Fruit fly (Drosophila melanogaster) whole organism, embryonic: Measurements from ENCODE around the gene Cap-D3.

Experiments used
- CG10274 ChIP-seq: fragments of 200-800 bp; sonication (Bioruptor generic); optimal IDR thresholded peaks from 3 replicates; lab custom pipeline; 2017; ENCODE audit warnings: missing biosample characterization, mild to moderate bottlenecking, missing genetic modification characterization
- CG10543 ChIP-seq: fragments of 200-800 bp; sonication (Bioruptor generic); optimal IDR thresholded peaks from 3 replicates; lab custom pipeline; 2017; ENCODE audit warnings: missing biosample characterization, mild to moderate bottlenecking, missing genetic modification characterization, moderate library complexity
- CG11560 ChIP-seq: fragments of 200-800 bp; sonication (Bioruptor generic); IDR thresholded peaks from 3 replicates; pipeline ENCODE4 v1.3.6; 2022; ENCODE audit warnings: missing biosample characterization, missing genetic modification characterization
- CG12071 ChIP-seq: fragments of 200-800 bp; sonication (Bioruptor generic); optimal IDR thresholded peaks from 3 replicates; lab custom pipeline; 2018; ENCODE audit warnings: missing biosample characterization, mild to moderate bottlenecking, missing genetic modification characterization
- CG12155 ChIP-seq: fragments of 200-800 bp; sonication (Bioruptor generic); optimal IDR thresholded peaks from 3 replicates; lab custom pipeline; 2016; ENCODE audit warnings: missing biosample characterization, missing genetic modification characterization
- CG12236 ChIP-seq: fragments of 200-800 bp; sonication (Bioruptor generic); optimal IDR thresholded peaks from 2 replicates; lab custom pipeline; 2016; ENCODE audit warnings: missing biosample characterization, missing genetic modification characterization
- CG12299 ChIP-seq: fragments of 200-800 bp; sonication (Bioruptor generic); optimal IDR thresholded peaks from 2 replicates; lab custom pipeline; 2018; ENCODE audit warnings: missing biosample characterization, mild to moderate bottlenecking, missing genetic modification characterization
- CG1233 ChIP-seq: fragments of 200-800 bp; sonication (Bioruptor generic); optimal IDR thresholded peaks from 4 replicates; lab custom pipeline; 2018; ENCODE audit warnings: missing biosample characterization, mild to moderate bottlenecking, missing genetic modification characterization
- CG13296 ChIP-seq: fragments of 200-800 bp; sonication (Bioruptor generic); optimal IDR thresholded peaks from 3 replicates; lab custom pipeline; 2018; ENCODE audit warnings: missing biosample characterization, mild to moderate bottlenecking, missing genetic modification characterization
- CG14014 ChIP-seq: fragments of 200-800 bp; sonication (Bioruptor generic); IDR thresholded peaks from 2 replicates; pipeline ENCODE4 v1.3.6; 2022; ENCODE audit warnings: missing biosample characterization, missing genetic modification characterization
- CG17328 ChIP-seq: fragments of 200-800 bp; sonication (Bioruptor generic); IDR thresholded peaks from 2 replicates; pipeline ENCODE4 v1.3.6; 2022; ENCODE audit warnings: missing biosample characterization, missing genetic modification characterization
- CG31441 ChIP-seq: fragments of 200-800 bp; sonication (Bioruptor generic); IDR thresholded peaks from 2 replicates; pipeline ENCODE4 v1.3.6; 2022; ENCODE audit warnings: missing biosample characterization, missing genetic modification characterization
- CG32772 ChIP-seq: fragments of 200-800 bp; sonication (Bioruptor generic); IDR thresholded peaks from 2 replicates; pipeline ENCODE4 v1.3.6; 2022; ENCODE audit warnings: missing biosample characterization, missing genetic modification characterization
- CG33557 ChIP-seq: fragments of 200-800 bp; sonication (Bioruptor generic); optimal IDR thresholded peaks from 2 replicates; lab custom pipeline; 2019; ENCODE audit warnings: missing biosample characterization, mild to moderate bottlenecking, missing genetic modification characterization, moderate library complexity
- CG34224 ChIP-seq: fragments of 200-800 bp; sonication (Bioruptor generic); IDR thresholded peaks from 3 replicates; pipeline ENCODE4 v1.3.6; 2022; ENCODE audit warnings: missing biosample characterization, missing genetic modification characterization; ENCODE audit not compliant: partially characterized antibody
- CG34422 ChIP-seq: fragments of 200-800 bp; sonication (Bioruptor generic); IDR thresholded peaks from 3 replicates; pipeline ENCODE4 v1.3.6; 2022; ENCODE audit warnings: missing biosample characterization, missing genetic modification characterization
- CG3847 ChIP-seq: fragments of 200-800 bp; sonication (Bioruptor generic); IDR thresholded peaks from 2 replicates; pipeline ENCODE4 v1.3.6; 2022; ENCODE audit warnings: missing biosample characterization, missing genetic modification characterization
- CG3995 ChIP-seq: fragments of 200-800 bp; sonication (Bioruptor generic); optimal IDR thresholded peaks from 3 replicates; lab custom pipeline; 2016; ENCODE audit warnings: missing biosample characterization, missing genetic modification characterization
- CG42726 ChIP-seq: fragments of 200-800 bp; sonication (Bioruptor generic); IDR thresholded peaks from 2 replicates; pipeline ENCODE4 v1.3.6; 2022; ENCODE audit warnings: missing biosample characterization, missing genetic modification characterization; ENCODE audit not compliant: partially characterized antibody
- CG6689 ChIP-seq: fragments of 200-800 bp; sonication (Bioruptor generic); IDR thresholded peaks from 2 replicates; pipeline ENCODE4 v1.3.6; 2022; ENCODE audit warnings: missing biosample characterization, missing genetic modification characterization
- CG6813 ChIP-seq: fragments of 200-800 bp; sonication (Bioruptor generic); optimal IDR thresholded peaks from 2 replicates; lab custom pipeline; 2017; ENCODE audit warnings: missing biosample characterization, missing genetic modification characterization, mild to moderate bottlenecking, moderate library complexity, missing genetic modification reagents
- CG7745 ChIP-seq: fragments of 200-800 bp; sonication (Bioruptor generic); optimal IDR thresholded peaks from 2 replicates; lab custom pipeline; 2018; ENCODE audit warnings: missing biosample characterization, mild to moderate bottlenecking, missing genetic modification characterization, moderate library complexity
- CG9932 ChIP-seq: fragments of 200-800 bp; sonication (Bioruptor generic); IDR thresholded peaks from 2 replicates; pipeline ENCODE4 v1.3.6; 2022; ENCODE audit warnings: missing biosample characterization, missing genetic modification characterization
- Chrac-16 ChIP-seq: fragments of 200-800 bp; sonication (Bioruptor generic); optimal IDR thresholded peaks from 3 replicates; lab custom pipeline; 2016; ENCODE audit warnings: missing biosample characterization, missing genetic modification characterization
- D19B ChIP-seq: fragments of 200-800 bp; sonication (Bioruptor generic); optimal IDR thresholded peaks from 2 replicates; lab custom pipeline; 2017; ENCODE audit warnings: missing biosample characterization, mild to moderate bottlenecking, missing genetic modification characterization
- Dek ChIP-seq: fragments of 200-800 bp; sonication (Bioruptor generic); optimal IDR thresholded peaks from 3 replicates; lab custom pipeline; 2019; ENCODE audit warnings: missing biosample characterization, mild to moderate bottlenecking, missing genetic modification characterization, moderate library complexity
- Dfd ChIP-seq, 2 experiments: fragments of >200 bp; optimal IDR thresholded peaks; 2 replicates each; lab custom pipeline; 2017; ENCODE audit warnings: missing biosample characterization in 2 of 2, missing genetic modification characterization in 2 of 2
- Doc2 ChIP-seq: fragments of 200-800 bp; sonication (Bioruptor generic); IDR thresholded peaks from 2 replicates; pipeline ENCODE4 v1.3.6; 2022; ENCODE audit warnings: missing biosample characterization, missing genetic modification characterization
- Elba2 ChIP-seq: fragments of 200-800 bp; sonication (Bioruptor generic); optimal IDR thresholded peaks from 3 replicates; lab custom pipeline; 2016; ENCODE audit warnings: missing biosample characterization, missing genetic modification characterization
- HLHmδ ChIP-seq: fragments of 200-800 bp; sonication (Bioruptor generic); optimal IDR thresholded peaks from 2 replicates; lab custom pipeline; 2018; ENCODE audit warnings: missing biosample characterization, mild to moderate bottlenecking, missing genetic modification characterization, moderate library complexity
- Hey ChIP-seq: fragments of 200-800 bp; sonication (Bioruptor generic); optimal IDR thresholded peaks from 3 replicates; lab custom pipeline; 2018; ENCODE audit warnings: missing biosample characterization, mild to moderate bottlenecking, missing genetic modification characterization
- Med ChIP-seq: fragments of 200-800 bp; sonication (Bioruptor generic); peaks from one replicate; lab custom pipeline; 2016; ENCODE audit warnings: missing biosample characterization, missing genetic modification characterization, mild to moderate bottlenecking, inconsistent platforms, moderate library complexity
- Neu2 ChIP-seq: fragments of 200-800 bp; sonication (Bioruptor generic); optimal IDR thresholded peaks from 3 replicates; lab custom pipeline; 2016; ENCODE audit warnings: missing biosample characterization, missing genetic modification characterization, borderline replicate concordance
- Oaz ChIP-seq: fragments of 200-800 bp; sonication (Bioruptor generic); IDR thresholded peaks from 2 replicates; pipeline ENCODE4 v1.3.6; 2022; ENCODE audit warnings: missing biosample characterization, missing genetic modification characterization
- ab ChIP-seq: fragments of 200-800 bp; sonication (Bioruptor generic); optimal IDR thresholded peaks from 2 replicates; lab custom pipeline; 2016; ENCODE audit warnings: missing biosample characterization, missing genetic modification characterization
- ap ChIP-seq: fragments of 200-800 bp; sonication (Bioruptor generic); IDR thresholded peaks from 2 replicates; pipeline ENCODE4 v1.3.6; 2022; ENCODE audit warnings: missing biosample characterization, missing genetic modification characterization
- bbx ChIP-seq: fragments of 200-800 bp; sonication (Bioruptor generic); IDR thresholded peaks from 2 replicates; pipeline ENCODE4 v1.3.6; 2022; ENCODE audit warnings: missing biosample characterization, missing genetic modification characterization; ENCODE audit not compliant: partially characterized antibody
- crol ChIP-seq: fragments of 200-800 bp; sonication (Bioruptor generic); IDR thresholded peaks from 2 replicates; pipeline ENCODE4 v1.3.6; 2022; ENCODE audit warnings: missing biosample characterization, missing genetic modification characterization
- cwo ChIP-seq: fragments of 200-800 bp; sonication (Bioruptor generic); optimal IDR thresholded peaks from 3 replicates; lab custom pipeline; 2017; ENCODE audit warnings: missing biosample characterization, missing genetic modification characterization, mild to moderate bottlenecking, moderate library complexity, missing genetic modification reagents
- da ChIP-seq: fragments of 200-800 bp; sonication (Bioruptor generic); optimal IDR thresholded peaks from 2 replicates; lab custom pipeline; 2016; ENCODE audit warnings: missing biosample characterization, missing genetic modification characterization
- ems ChIP-seq: fragments of 200-800 bp; sonication (Bioruptor generic); optimal IDR thresholded peaks from 3 replicates; lab custom pipeline; 2016; ENCODE audit warnings: missing biosample characterization, missing genetic modification characterization
- fd96Cb ChIP-seq: fragments of 200-800 bp; sonication (Bioruptor generic); optimal IDR thresholded peaks from 2 replicates; lab custom pipeline; 2018; ENCODE audit warnings: missing biosample characterization, mild to moderate bottlenecking, missing genetic modification characterization, moderate library complexity
- gro ChIP-seq: fragments of 200-800 bp; sonication (Bioruptor generic); optimal IDR thresholded peaks from 2 replicates; lab custom pipeline; 2016; ENCODE audit warnings: missing biosample characterization, missing genetic modification characterization
- hth ChIP-seq: fragments of >200 bp; optimal IDR thresholded peaks from 2 replicates; lab custom pipeline; 2017; ENCODE audit warnings: inconsistent platforms
- luna ChIP-seq: fragments of 200-800 bp; sonication (Bioruptor generic); optimal IDR thresholded peaks from 2 replicates; lab custom pipeline; 2016; ENCODE audit warnings: missing biosample characterization, missing genetic modification characterization
- peb ChIP-seq: fragments of 200-800 bp; sonication (Bioruptor generic); IDR thresholded peaks from 2 replicates; pipeline ENCODE4 v1.3.6; 2022; ENCODE audit warnings: missing biosample characterization, missing genetic modification characterization
- sna ChIP-seq: fragments of 200-800 bp; sonication (Bioruptor generic); IDR thresholded peaks from 2 replicates; pipeline ENCODE4 v1.3.6; 2022; ENCODE audit warnings: missing biosample characterization, missing genetic modification characterization; ENCODE audit not compliant: partially characterized antibody
- toy ChIP-seq: fragments of 200-800 bp; sonication (Bioruptor generic); IDR thresholded peaks from 2 replicates; pipeline ENCODE4 v1.3.6; 2022; ENCODE audit warnings: missing biosample characterization, missing genetic modification characterization
- trh ChIP-seq: fragments of 200-800 bp; sonication (Bioruptor generic); optimal IDR thresholded peaks from 2 replicates; lab custom pipeline; 2016; ENCODE audit warnings: missing biosample characterization, missing genetic modification characterization
- twi ChIP-seq: fragments of 200-800 bp; optimal IDR thresholded peaks from 2 replicates; lab custom pipeline; 2019; ENCODE audit warnings: missing biosample characterization, mild to moderate bottlenecking, missing genetic modification characterization, moderate library complexity
- zen2 ChIP-seq: fragments of 200-800 bp; sonication (Bioruptor generic); IDR thresholded peaks from 3 replicates; pipeline ENCODE4 v1.3.6; 2022; ENCODE audit warnings: missing biosample characterization, missing genetic modification characterization; ENCODE audit not compliant: partially characterized antibody

Cap-D3 gene

DNA sequence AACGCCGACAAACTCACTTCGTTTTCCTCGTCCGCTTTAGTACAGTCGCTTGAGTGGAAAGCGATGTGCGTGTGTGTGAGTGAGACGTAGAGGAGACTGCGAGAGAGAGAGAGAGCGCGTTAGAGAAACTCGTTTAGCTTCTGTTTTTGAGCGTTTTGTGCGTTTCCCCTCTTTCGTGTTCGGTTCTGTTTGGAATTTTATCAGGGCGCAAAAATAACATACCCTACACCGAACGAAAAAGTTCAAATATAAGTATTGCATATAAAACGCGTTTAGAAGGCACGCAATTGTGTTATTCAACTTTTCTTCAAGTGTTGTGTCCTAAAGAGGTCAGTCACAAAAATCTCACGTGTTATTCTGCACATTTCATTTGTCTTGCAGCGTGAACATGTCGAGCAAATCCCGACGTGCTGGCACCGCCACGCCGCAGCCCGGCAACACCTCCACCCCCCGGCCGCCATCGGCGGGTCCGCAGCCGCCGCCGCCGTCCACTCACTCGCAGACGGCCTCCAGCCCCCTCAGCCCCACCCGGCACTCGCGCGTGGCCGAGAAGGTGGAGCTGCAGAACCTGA, 17.3 kb downstream of the Cap-D3 start (continued):
- TF ChIP-seq Oaz (GFP tag; lab: Robert Waterston, UW) = no peak
- TF ChIP-seq cwo (GFP tag; lab: Kevin White, UChicago) = peak; percentile 86
- no peak for TF ChIP-seq gro (GFP tag; lab: Kevin White, UChicago)
- TF ChIP-seq Dek (tag; lab: Kevin White, UChicago) = peak; percentile 39
- no peak for TF ChIP-seq hth (lab: Kevin White, UChicago)
- TF ChIP-seq CG6689 (GFP tag; lab: Robert Waterston, UW) = peak; percentile 46
- TF ChIP-seq Neu2 (GFP tag; lab: Kevin White, UChicago) = no peak
- no peak for TF ChIP-seq trh (GFP tag; lab: Kevin White, UChicago)
- TF ChIP-seq Med (GFP tag; lab: Kevin White, UChicago) = peak; percentile 95
- peak; percentile 95 for TF ChIP-seq crol (GFP tag; lab: Robert Waterston, UW)
- TF ChIP-seq CG3995 (GFP tag; lab: Kevin White, UChicago) = no peak
- TF ChIP-seq twi (tag; lab: Kevin White, UChicago) = no peak
- TF ChIP-seq sna (GFP tag; lab: Robert Waterston, UW) = no peak
- TF ChIP-seq CG10543 (GFP tag; lab: Kevin White, UChicago) = peak; percentile 45
- TF ChIP-seq CG34224 (GFP tag; lab: Robert Waterston, UW) = no peak
- TF ChIP-seq da (GFP tag; lab: Kevin White, UChicago) = no peak
- peak; percentile 54; the same call in 1 of the 2 replicates for TF ChIP-seq CG42726 (GFP tag; lab: Robert Waterston, UW)
- peak; percentile 29 for TF ChIP-seq CG12155
- TF ChIP-seq CG11560 (tag; lab: Robert Waterston, UW) = no peak
- TF ChIP-seq CG3847 (GFP tag; lab: Robert Waterston, UW) = peak; percentile 46
- TF ChIP-seq peb = no peak; the same call in 1 of the 2 replicates
- peak; percentile 52 for TF ChIP-seq CG17328
- TF ChIP-seq D19B = no peak
- TF ChIP-seq luna (GFP tag; lab: Kevin White, UChicago) = no peak
- TF ChIP-seq Doc2 (GFP tag; lab: Robert Waterston, UW) = no peak
- TF ChIP-seq CG6813 (GFP tag; lab: Kevin White, UChicago) = peak; percentile 61
- no peak for TF ChIP-seq HLHmδ (GFP tag; lab: Kevin White, UChicago)
- TF ChIP-seq Chrac-16 (GFP tag; lab: Kevin White, UChicago) = peak; percentile 20
- peak; percentile 77 for TF ChIP-seq CG14014 (GFP tag; lab: Robert Waterston, UW)
- TF ChIP-seq toy (GFP tag; lab: Robert Waterston, UW) = 0 out of 2 replicates have a peak, but pooled peaks have one; percentile 39
- peak; percentile 81 for TF ChIP-seq CG9932 (GFP tag; lab: Robert Waterston, UW)
- peak; percentile 41 for TF ChIP-seq ap (GFP tag; lab: Robert Waterston, UW)
- no peak for TF ChIP-seq CG7745 (tag; lab: Kevin White, UChicago)
- TF ChIP-seq zen2 (GFP tag; lab: Robert Waterston, UW) = no peak
- peak; percentile 26 for TF ChIP-seq CG13296 (GFP tag; lab: Kevin White, UChicago)
- TF ChIP-seq CG12236 (GFP tag; lab: Kevin White, UChicago) = no peak
- peak; percentile 73 for TF ChIP-seq CG10274
- TF ChIP-seq CG1233 (GFP tag; lab: Kevin White, UChicago) = no peak
- no peak for TF ChIP-seq fd96Cb (tag; lab: Kevin White, UChicago)
- TF ChIP-seq CG33557 = no peak
- TF ChIP-seq ab = peak; percentile 15
- TF ChIP-seq CG12071 (GFP tag; lab: Kevin White, UChicago) = peak; percentile 32
- TF ChIP-seq ems (GFP tag; lab: Kevin White, UChicago) = no peak
- peak; percentile 34; the same call in 1 of the 2 replicates for TF ChIP-seq bbx (GFP tag; lab: Robert Waterston, UW)
- TF ChIP-seq Elba2 (GFP tag; lab: Kevin White, UChicago) = no peak
- TF ChIP-seq CG12299 (tag; lab: Kevin White, UChicago) = no peak
- no peak; the same call in 1 of the 2 replicates for TF ChIP-seq CG31441 (GFP tag; lab: Robert Waterston, UW)
- peak; percentile 18 for TF ChIP-seq Hey
- no peak for TF ChIP-seq Dfd (GFP tag; optimal IDR thresholded peaks at IDR 0.05; lab: Kevin White, UChicago)
- TF ChIP-seq CG34422 = peak; percentile 86
- 0 out of 2 replicates have a peak, but pooled peaks have one; percentile 35 for TF ChIP-seq CG32772 (GFP tag; lab: Robert Waterston, UW)
